Worm (Caenorhabditis elegans): ENCODE results near the gene ceh-7.

ceh-7 gene

ce11 chrII:8742006-8742847, 38.6 kb upstream of the ceh-7 start:
- TF ChIP-seq hlh-6 (tag; optimal IDR thresholded peaks at IDR 0.05): no peak
- no peak for TF ChIP-seq che-1 (tag; optimal IDR thresholded peaks at IDR 0.05)
- no peak for TF ChIP-seq ceh-14 (tag; optimal IDR thresholded peaks at IDR 0.05)
- TF ChIP-seq odd-2 (tag; optimal IDR thresholded peaks at IDR 0.05): no peak
- TF ChIP-seq K02D7.2 (tag; optimal IDR thresholded peaks at IDR 0.05): no peak
- TF ChIP-seq ceh-2 (tag; optimal IDR thresholded peaks at IDR 0.05): no peak

ce11 chrII:8741277-8741676, 37.6 kb upstream of the ceh-7 start:
- TF ChIP-seq hlh-30 (tag; optimal IDR thresholded peaks at IDR 0.05; ENCODE audit: insufficient read depth) (peak; percentile 35), hlh-13 (GFP tag; optimal IDR thresholded peaks at IDR 0.05) (no peak)

- TF ChIP-seq fkh-10 (GFP tag; optimal IDR thresholded peaks at IDR 0.05): no peak
- TF ChIP-seq elt-2 (tag; optimal IDR thresholded peaks at IDR 0.05): peak; percentile 95
Measured at ce11 chrII:8740326-8740949, 36.8 kb upstream of the ceh-7 start.

ce11 chrII:8738955-8739354, 35.3 kb upstream of the ceh-7 start:
- TF ChIP-seq pax-1 (tag; optimal IDR thresholded peaks at IDR 0.05): no peak
- no peak for TF ChIP-seq che-1 (tag; optimal IDR thresholded peaks at IDR 0.05)
- no peak for TF ChIP-seq ceh-22 (tag; optimal IDR thresholded peaks at IDR 0.05)
- no peak for TF ChIP-seq sox-2 (GFP tag; IDR thresholded peaks at IDR 0.05)
- TF ChIP-seq pag-3 (tag; optimal IDR thresholded peaks at IDR 0.05; ENCODE audit: borderline replicate concordance): no peak
- TF ChIP-seq Y22D7AL.16 (tag; optimal IDR thresholded peaks at IDR 0.05): no peak
- no peak for TF ChIP-seq ceh-19 (GFP tag; optimal IDR thresholded peaks at IDR 0.05)
- no peak for TF ChIP-seq unc-42 (tag; optimal IDR thresholded peaks at IDR 0.05)
- TF ChIP-seq pat-9 (tag; optimal IDR thresholded peaks at IDR 0.05): no peak
- TF ChIP-seq fax-1 (tag; optimal IDR thresholded peaks at IDR 0.05): no peak
- TF ChIP-seq pha-4 (tag; optimal IDR thresholded peaks at IDR 0.05): no peak
- no peak for TF ChIP-seq K09A11.1 (tag; optimal IDR thresholded peaks at IDR 0.05; ENCODE audit: insufficient read depth)
- no peak for TF ChIP-seq K02D7.2 (tag; optimal IDR thresholded peaks at IDR 0.05)
- TF ChIP-seq ama-1 (optimal IDR thresholded peaks at IDR 0.05): no peak
- TF ChIP-seq hlh-15 (tag; optimal IDR thresholded peaks at IDR 0.05): no peak
- no peak for TF ChIP-seq ceh-6 (GFP tag; optimal IDR thresholded peaks at IDR 0.05)
- no peak for TF ChIP-seq pros-1 (tag; optimal IDR thresholded peaks at IDR 0.05)
- TF ChIP-seq nhr-11 (tag; optimal IDR thresholded peaks at IDR 0.05): no peak
- no peak for TF ChIP-seq pha-2 (tag; optimal IDR thresholded peaks at IDR 0.05)
- no peak for TF ChIP-seq sdc-2 (tag; optimal IDR thresholded peaks at IDR 0.05)

ce11 chrII:8738244-8738643, 34.6 kb upstream of the ceh-7 start:
- TF ChIP-seq pha-2 (tag; optimal IDR thresholded peaks at IDR 0.05): no peak
- TF ChIP-seq C08G9.2 (tag; optimal IDR thresholded peaks at IDR 0.05): no peak
- peak; percentile 23 for TF ChIP-seq elt-2 (tag; optimal IDR thresholded peaks at IDR 0.05)

- TF ChIP-seq ceh-31 (tag; optimal IDR thresholded peaks at IDR 0.05): no peak
- TF ChIP-seq ceh-24 (tag; optimal IDR thresholded peaks at IDR 0.05): no peak
- no peak for TF ChIP-seq hlh-6 (tag; optimal IDR thresholded peaks at IDR 0.05)
- no peak for TF ChIP-seq pat-9 (tag; optimal IDR thresholded peaks at IDR 0.05)
- TF ChIP-seq che-1 (tag; optimal IDR thresholded peaks at IDR 0.05): no peak
- no peak for TF ChIP-seq syd-9 (tag; optimal IDR thresholded peaks at IDR 0.05)
- no peak for TF ChIP-seq Y22D7AL.16 (tag; optimal IDR thresholded peaks at IDR 0.05)
- TF ChIP-seq hlh-15 (tag; optimal IDR thresholded peaks at IDR 0.05): no peak
- TF ChIP-seq ama-1 (optimal IDR thresholded peaks at IDR 0.05): no peak
- no peak for TF ChIP-seq dmd-4 (tag; optimal IDR thresholded peaks at IDR 0.05; ENCODE audit: borderline replicate concordance)
- no peak for TF ChIP-seq sox-2 (GFP tag; IDR thresholded peaks at IDR 0.05)
- TF ChIP-seq ceh-30 (tag; optimal IDR thresholded peaks at IDR 0.05): no peak
- no peak for TF ChIP-seq mec-3 (tag; optimal IDR thresholded peaks at IDR 0.05; ENCODE audit: borderline replicate concordance)
Measured at ce11 chrII:8737456-8737855, 33.8 kb upstream of the ceh-7 start, which contains the start of gene idpb-4. Gene idpb-4 (minus strand): TSS chrII:8737556.

Measured in whole organism, late embryonic.